Fruit fly (Drosophila melanogaster): Measurements from ENCODE around the gene cu.

cu gene

DNA sequence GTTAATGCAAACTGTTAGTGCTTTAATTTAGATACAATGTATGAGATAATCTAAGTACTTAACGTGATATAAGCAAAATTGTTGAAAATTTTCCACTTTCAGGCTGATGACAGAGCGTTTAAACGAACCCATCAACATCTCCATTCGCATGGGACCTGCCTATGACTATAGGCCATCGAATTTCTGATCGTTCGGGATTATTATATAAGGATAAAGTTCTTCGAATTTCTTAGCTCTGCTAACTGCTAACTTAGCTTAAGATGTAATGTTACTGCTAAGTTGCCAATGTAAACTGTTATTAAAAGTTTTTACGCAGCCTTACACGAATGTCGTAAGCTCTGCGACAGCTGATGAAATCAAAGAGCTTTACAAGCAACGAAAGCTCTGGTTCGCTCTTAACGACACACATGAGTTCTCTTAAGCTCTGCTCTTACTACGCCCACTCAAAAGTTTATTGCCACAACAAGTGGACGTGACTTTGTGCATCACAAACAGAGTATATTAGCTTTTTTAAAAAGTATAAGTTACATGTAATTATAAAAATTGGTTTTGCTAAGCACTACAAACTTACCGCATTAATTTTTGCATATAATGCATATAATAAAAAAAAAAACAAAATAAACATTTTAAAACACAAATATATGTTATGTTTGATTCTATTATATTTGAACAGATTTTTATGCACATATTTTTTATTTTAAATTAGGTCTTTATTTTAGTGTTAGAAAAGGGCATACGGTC is 574 bp upstream of the cu start (continued):
- TF ChIP-seq Eip78C (GFP tag), result peak; percentile 100
- peak; percentile 95 for TF ChIP-seq CG3032 (tag; optimal IDR thresholded peaks at IDR 0.05)
- peak; percentile 100 for TF ChIP-seq Blimp-1 (GFP tag; optimal IDR thresholded peaks at IDR 0.05)
- TF ChIP-seq CG10669 (GFP tag; optimal IDR thresholded peaks at IDR 0.05), result peak; percentile 96
- TF ChIP-seq CG6792 (GFP tag; optimal IDR thresholded peaks at IDR 0.05), result peak; percentile 96
- peak; percentile 90 for TF ChIP-seq dsx (GFP tag; optimal IDR thresholded peaks at IDR 0.05; ENCODE audit: poor library complexity, severe bottlenecking)
- TF ChIP-seq Lpt (GFP tag; optimal IDR thresholded peaks at IDR 0.05), result peak; percentile 98
- TF ChIP-seq CG34406 (GFP tag; optimal IDR thresholded peaks at IDR 0.05), result peak; percentile 99
- TF ChIP-seq CG6276 (GFP tag; optimal IDR thresholded peaks at IDR 0.05), result peak; percentile 99
- peak; percentile 94 for TF ChIP-seq CG8319 (GFP tag; optimal IDR thresholded peaks at IDR 0.05)
- TF ChIP-seq Ets96B (tag; optimal IDR thresholded peaks at IDR 0.05), result peak; percentile 92
- TF ChIP-seq vri (GFP tag; optimal IDR thresholded peaks at IDR 0.05), result peak; percentile 80
- peak; percentile 97 for TF ChIP-seq lz (GFP tag; optimal IDR thresholded peaks at IDR 0.05)
- TF ChIP-seq acj6 (GFP tag; optimal IDR thresholded peaks at IDR 0.05), result peak; percentile 97
- TF ChIP-seq CG4318 (GFP tag; optimal IDR thresholded peaks at IDR 0.05), result peak; percentile 100
- TF ChIP-seq CG11294 (GFP tag; IDR thresholded peaks at IDR 0.05), result peak; percentile 98
- peak; percentile 96 for TF ChIP-seq cyc (GFP tag; optimal IDR thresholded peaks at IDR 0.05)
- TF ChIP-seq Sox15 (GFP tag; optimal IDR thresholded peaks at IDR 0.05), result peak; percentile 95
- TF ChIP-seq CG15336 (GFP tag; IDR thresholded peaks at IDR 0.05), result peak; percentile 99
- peak; percentile 97 for TF ChIP-seq dac (GFP tag; optimal IDR thresholded peaks at IDR 0.05)
- peak; percentile 86 for TF ChIP-seq Ets21C (GFP tag; optimal IDR thresholded peaks at IDR 0.05)
- TF ChIP-seq Eip75B (GFP tag; optimal IDR thresholded peaks at IDR 0.05), result peak; percentile 97
- TF ChIP-seq Met (GFP tag; optimal IDR thresholded peaks at IDR 0.05), result peak; percentile 97
- peak; percentile 98 for TF ChIP-seq CG6854 (GFP tag; optimal IDR thresholded peaks at IDR 0.05)
- peak; percentile 96 for TF ChIP-seq Sox14 (GFP tag; optimal IDR thresholded peaks at IDR 0.05)
- TF ChIP-seq CG31627 (GFP tag; optimal IDR thresholded peaks at IDR 0.05), result peak; percentile 95
- TF ChIP-seq esn (GFP tag; optimal IDR thresholded peaks at IDR 0.05), result peak; percentile 99
- TF ChIP-seq CG11902 (GFP tag; optimal IDR thresholded peaks at IDR 0.05), result peak; percentile 96
- TF ChIP-seq CG8632 (GFP tag; optimal IDR thresholded peaks at IDR 0.05), result peak; percentile 99
- TF ChIP-seq Hr39 (GFP tag; optimal IDR thresholded peaks at IDR 0.05), result peak; percentile 92
- TF ChIP-seq CG7368 (GFP tag; optimal IDR thresholded peaks at IDR 0.05), result peak; percentile 93
- TF ChIP-seq fkh (GFP tag; optimal IDR thresholded peaks at IDR 0.05), result peak; percentile 73
- peak; percentile 96 for TF ChIP-seq net (GFP tag; optimal IDR thresholded peaks at IDR 0.05)

dm6 chr3R:11198062-11198472 is 675 bp downstream of the cu start:
- peak; percentile 25 for TF ChIP-seq Blimp-1 (GFP tag; optimal IDR thresholded peaks at IDR 0.05)
- peak; percentile 56 for TF ChIP-seq Lpt (GFP tag; optimal IDR thresholded peaks at IDR 0.05)
- TF ChIP-seq CG7368 (GFP tag; optimal IDR thresholded peaks at IDR 0.05), result no peak
- TF ChIP-seq fkh (GFP tag; optimal IDR thresholded peaks at IDR 0.05), result peak; percentile 82
- peak; percentile 63 for TF ChIP-seq vri (GFP tag; optimal IDR thresholded peaks at IDR 0.05)
- 0 out of 3 replicates have a peak, but pooled peaks have one; percentile 25 for TF ChIP-seq CG6163 (GFP tag; IDR thresholded peaks at IDR 0.05)
- peak; percentile 4 for TF ChIP-seq CG6854 (GFP tag; optimal IDR thresholded peaks at IDR 0.05)
- peak; percentile 21 for TF ChIP-seq dsx (GFP tag; optimal IDR thresholded peaks at IDR 0.05; ENCODE audit: poor library complexity, severe bottlenecking)
- peak; percentile 7 for TF ChIP-seq net (GFP tag; optimal IDR thresholded peaks at IDR 0.05)
- peak; percentile 67 for TF ChIP-seq svp (GFP tag)
- peak; percentile 69 for TF ChIP-seq Eip78C (GFP tag)
- TF ChIP-seq Sox14 (GFP tag; optimal IDR thresholded peaks at IDR 0.05), result peak; percentile 76
- TF ChIP-seq CG16779 (tag; optimal IDR thresholded peaks at IDR 0.05), result no peak
- TF ChIP-seq topi (GFP tag; optimal IDR thresholded peaks at IDR 0.05), result no peak
- no peak for TF ChIP-seq Sox15 (GFP tag; optimal IDR thresholded peaks at IDR 0.05)
- peak; percentile 6 for TF ChIP-seq CG8632 (GFP tag; optimal IDR thresholded peaks at IDR 0.05)
- no peak for TF ChIP-seq CG4318 (GFP tag; optimal IDR thresholded peaks at IDR 0.05)
- no peak for TF ChIP-seq CG6792 (GFP tag; optimal IDR thresholded peaks at IDR 0.05)
- no peak for TF ChIP-seq Eip75B (GFP tag; optimal IDR thresholded peaks at IDR 0.05)
- TF ChIP-seq eg (GFP tag; IDR thresholded peaks at IDR 0.05), result peak; percentile 41; the same call in 1 of the 3 replicates
- TF ChIP-seq CG31627 (GFP tag; optimal IDR thresholded peaks at IDR 0.05), result no peak
